Worm (Caenorhabditis elegans): ENCODE data around the gene nyn-3.

nyn-3 gene

DNA sequence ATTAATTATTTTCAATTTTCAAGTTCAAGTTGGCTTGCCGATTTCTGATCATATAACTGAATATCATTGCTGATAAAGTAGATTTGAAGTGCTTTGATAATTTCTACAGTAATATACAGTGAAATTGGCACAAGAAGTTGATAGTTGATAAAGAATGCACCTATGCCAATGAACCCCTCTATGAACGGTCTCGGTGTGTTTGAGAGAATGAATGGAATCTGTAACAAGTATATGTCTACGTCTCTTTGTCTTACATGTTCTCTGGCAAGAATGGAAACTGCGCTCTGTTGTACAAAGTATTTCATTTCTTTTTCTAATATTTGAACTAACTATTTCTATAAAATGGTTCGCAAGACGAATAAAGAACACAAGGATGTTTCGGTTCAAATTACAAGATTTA lies 50.7 kb downstream of the nyn-3 start, which contains the start of gene T24H7.8:
T24H7.8 (plus strand) TSS at position 301 of the 400 bp plus-strand sequence.
- TF ChIP-seq elt-1 (tag; optimal IDR thresholded peaks at IDR 0.05; ENCODE audit: borderline replicate concordance, insufficient read depth): no peak
- TF ChIP-seq ces-1 (GFP tag; optimal IDR thresholded peaks at IDR 0.05): no peak
- TF ChIP-seq drap-1 (GFP tag; optimal IDR thresholded peaks at IDR 0.05): no peak
- no peak for TF ChIP-seq pha-4 (tag; optimal IDR thresholded peaks at IDR 0.05)
- no peak for TF ChIP-seq nhr-76 (tag; optimal IDR thresholded peaks at IDR 0.05)
- no peak for TF ChIP-seq flh-1 (GFP tag; optimal IDR thresholded peaks at IDR 0.05)
- no peak for TF ChIP-seq sem-2 (GFP tag; optimal IDR thresholded peaks at IDR 0.05)
- no peak for TF ChIP-seq snpc-4 (tag; optimal IDR thresholded peaks at IDR 0.05)
- TF ChIP-seq zip-8 (tag; optimal IDR thresholded peaks at IDR 0.05): no peak
- no peak for TF ChIP-seq lin-32 (GFP tag; optimal IDR thresholded peaks at IDR 0.05)
- TF ChIP-seq M03D4.4 (tag; optimal IDR thresholded peaks at IDR 0.05): no peak
- TF ChIP-seq ceh-39 (tag; optimal IDR thresholded peaks at IDR 0.05): no peak
- TF ChIP-seq ztf-11 (tag; optimal IDR thresholded peaks at IDR 0.05): no peak

All from whole organism, mixed stage, embryonic.